Worm (Caenorhabditis elegans) whole organism, L4/young adult: Measurements from ENCODE around the gene sru-20.
"Not testable (repeated sequence)": the region's sequence is repeated elsewhere in the genome, so short reads cannot be mapped to it uniquely, and the experiment has no call there.

Experiments
- W03F9.2 ChIP-seq: fragments of 150-350 bp; optimal IDR thresholded peaks from 2 replicates; lab custom pipeline; 2014; ENCODE audit warnings: missing biosample characterization, missing genetic modification characterization
- him-1 ChIP-seq: sonication (generic microtip); optimal IDR thresholded peaks from 2 replicates; lab custom pipeline; 2016; ENCODE audit warnings: missing genotype, missing genetic modification reagents, missing genetic modification characterization, missing compliant biosample characterization

DNA sequence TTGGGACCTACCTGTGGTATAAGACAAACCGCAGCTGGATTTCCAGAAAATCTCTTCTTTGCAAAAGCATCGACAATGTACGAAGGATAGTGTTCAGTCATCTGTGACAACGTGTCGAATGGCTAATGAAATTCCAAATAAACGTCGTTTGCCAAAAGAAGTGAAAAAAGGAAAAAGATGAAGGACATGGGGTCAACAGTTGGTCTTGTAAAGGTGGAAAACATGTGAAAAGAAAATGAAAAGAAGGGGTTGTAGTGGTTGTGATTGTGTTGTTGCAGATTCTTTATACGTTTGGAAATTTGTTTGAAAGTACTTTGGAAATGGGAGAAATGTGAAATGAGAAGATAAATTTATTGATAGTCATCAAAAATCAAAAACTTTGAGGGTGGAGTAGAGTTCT, 10.8 kb upstream of the sru-20 start, which contains the start of gene T04A11.4:
- TF ChIP-seq him-1, W03F9.2 (tag; lab: Kevin White, UChicago): not testable (repeated sequence)
